Worm (Caenorhabditis elegans) whole organism, late embryonic: Measurements from ENCODE around the gene idpc-2.

Experiments
- ama-1 ChIP-seq: fragments of 150-350 bp; optimal IDR thresholded peaks from 2 replicates; lab custom pipeline; 2014
- ceh-48 ChIP-seq: sonication (generic microtip); optimal IDR thresholded peaks from 2 replicates; lab custom pipeline; 2016; ENCODE audit warnings: missing genetic modification characterization, inconsistent platforms, missing compliant biosample characterization
- dmd-4 ChIP-seq: sonication (generic microtip); optimal IDR thresholded peaks from 2 replicates; lab custom pipeline; 2016; ENCODE audit warnings: borderline replicate concordance, missing genetic modification characterization, missing compliant biosample characterization
- eyg-1 ChIP-seq: sonication (generic microtip); optimal IDR thresholded peaks from 2 replicates; lab custom pipeline; 2016; ENCODE audit warnings: missing genotype, missing genetic modification characterization, missing compliant biosample characterization
- pqm-1 ChIP-seq: sonication (generic microtip); optimal IDR thresholded peaks from 2 replicates; lab custom pipeline; 2016; ENCODE audit warnings: missing genetic modification characterization, missing compliant biosample characterization
- unc-86 ChIP-seq: sonication (generic microtip); optimal IDR thresholded peaks from 2 replicates; lab custom pipeline; 2016; ENCODE audit warnings: missing genetic modification characterization, missing compliant biosample characterization
- ztf-16 ChIP-seq: sonication (generic microtip); optimal IDR thresholded peaks from 2 replicates; lab custom pipeline; 2017; ENCODE audit warnings: missing genetic modification characterization, missing compliant biosample characterization

- TF ChIP-seq ceh-48 (tag; lab: Kevin White, UChicago): no peak
- no peak for TF ChIP-seq ztf-16
- no peak for TF ChIP-seq eyg-1 (tag; lab: Kevin White, UChicago)
- no peak for TF ChIP-seq unc-86 (tag; lab: Kevin White, UChicago)
- TF ChIP-seq ama-1 (lab: Kevin White, UChicago): no peak
- TF ChIP-seq pqm-1: no peak
- TF ChIP-seq dmd-4 (tag; lab: Kevin White, UChicago): no peak
These were observed 1.2 kb upstream of the idpc-2 start, which contains the start of gene F41E6.1 for ce11 chrV:8622314-8622713.
